Worm (Caenorhabditis elegans): ENCODE measurements around the gene eif-2A.
A peak's percentile ranks its signal among the peaks of the same experiment; 100 is the strongest.

eif-2A gene

ce11 chrII:10389038-10389437, 27.6 kb upstream of the eif-2A start (continued):
- TF ChIP-seq rec-8 (tag; optimal IDR thresholded peaks at IDR 0.05) = no peak
- TF ChIP-seq Y53F4B.3 (GFP tag; IDR thresholded peaks at IDR 0.05) = no peak
- peak; percentile 42 for TF ChIP-seq lin-54 (GFP tag; optimal IDR thresholded peaks at IDR 0.05)
- no peak for TF ChIP-seq bed-1 (GFP tag; IDR thresholded peaks at IDR 0.05)
- TF ChIP-seq nhr-90 (tag; optimal IDR thresholded peaks at IDR 0.05) = no peak
- TF ChIP-seq ztf-22 (GFP tag; optimal IDR thresholded peaks at IDR 0.05) = peak; percentile 88
- TF ChIP-seq ztf-6 (GFP tag; IDR thresholded peaks at IDR 0.05) = no peak
- TF ChIP-seq dox-1 (GFP tag; IDR thresholded peaks at IDR 0.05) = peak; percentile 48; the same call in 1 of the 2 replicates
- peak; percentile 65 for TF ChIP-seq die-1 (tag; optimal IDR thresholded peaks at IDR 0.05)
- TF ChIP-seq ekl-4 (GFP tag; IDR thresholded peaks at IDR 0.05) = peak; percentile 52
- no peak for TF ChIP-seq rpc-1 (optimal IDR thresholded peaks at IDR 0.05)
- no peak for TF ChIP-seq rpc-1 (tag; optimal IDR thresholded peaks at IDR 0.05)
- TF ChIP-seq him-1 (tag; optimal IDR thresholded peaks at IDR 0.05) = no peak
- no peak for TF ChIP-seq T07F8.4 (tag; optimal IDR thresholded peaks at IDR 0.05)
- no peak for TF ChIP-seq Y95B8A.8 (GFP tag; IDR thresholded peaks at IDR 0.05)
- no peak for TF ChIP-seq madf-3 (GFP tag; IDR thresholded peaks at IDR 0.05)
- peak; percentile 64; the same call in 1 of the 2 replicates for TF ChIP-seq lin-26 (GFP tag; IDR thresholded peaks at IDR 0.05)
- no peak for TF ChIP-seq F39B2.1 (GFP tag; IDR thresholded peaks at IDR 0.05)
- TF ChIP-seq ceh-79 (tag; optimal IDR thresholded peaks at IDR 0.05) = no peak
- TF ChIP-seq athp-1 (tag; optimal IDR thresholded peaks at IDR 0.05) = no peak
- peak; percentile 51; the same call in 1 of the 2 replicates for TF ChIP-seq hmg-1.2 (GFP tag; IDR thresholded peaks at IDR 0.05)
- TF ChIP-seq D2030.7 (GFP tag; IDR thresholded peaks at IDR 0.05) = no peak
- TF ChIP-seq atf-7 (tag; optimal IDR thresholded peaks at IDR 0.05) = peak; percentile 50
- TF ChIP-seq F57C9.4 (tag; optimal IDR thresholded peaks at IDR 0.05) = no peak
- no peak for TF ChIP-seq F57A8.1 (GFP tag; optimal IDR thresholded peaks at IDR 0.05)
- TF ChIP-seq lag-1 (GFP tag; IDR thresholded peaks at IDR 0.05) = no peak
- peak; percentile 25 for TF ChIP-seq unc-62 (GFP tag; optimal IDR thresholded peaks at IDR 0.05)
- TF ChIP-seq tlf-1 (GFP tag; optimal IDR thresholded peaks at IDR 0.05) = peak; percentile 8
- no peak for TF ChIP-seq F55B11.4 (tag; optimal IDR thresholded peaks at IDR 0.05; ENCODE audit: borderline replicate concordance, insufficient read depth)
- peak; percentile 89 for TF ChIP-seq ztf-26 (tag; optimal IDR thresholded peaks at IDR 0.05)
- 0 out of 2 replicates have a peak, but pooled peaks have one; percentile 6 for TF ChIP-seq rcor-1 (GFP tag; IDR thresholded peaks at IDR 0.05)
- no peak for TF ChIP-seq Y79H2A.3 (GFP tag; conservative IDR thresholded peaks at IDR 0.05)
- TF ChIP-seq pbrm-1 (GFP tag; IDR thresholded peaks at IDR 0.05) = peak; percentile 59; the same call in 1 of the 2 replicates
- TF ChIP-seq snpc-4 (GFP tag; optimal IDR thresholded peaks at IDR 0.05) = no peak
- peak in 3 of 4 experiments; percentile 27 to 57 (median 32) for TF ChIP-seq snpc-4 (tag; optimal IDR thresholded peaks at IDR 0.05)
- TF ChIP-seq snpc-3.4 (tag; optimal IDR thresholded peaks at IDR 0.05) = no peak
- no peak for TF ChIP-seq F49E8.2 (tag; optimal IDR thresholded peaks at IDR 0.05; ENCODE audit: insufficient read depth)
- TF ChIP-seq sdz-38 (tag; optimal IDR thresholded peaks at IDR 0.05) = no peak
- TF ChIP-seq zim-3 (tag; optimal IDR thresholded peaks at IDR 0.05) = no peak

ce11 chrII:10389776-10390175, 26.8 kb upstream of the eif-2A start:
- TF ChIP-seq ceh-27 (GFP tag; optimal IDR thresholded peaks at IDR 0.05) (peak; percentile 48), somi-1 (GFP tag; optimal IDR thresholded peaks at IDR 0.05) (peak; percentile 47), nhr-179 (tag; optimal IDR thresholded peaks at IDR 0.05) (no peak), lag-1 (GFP tag; IDR thresholded peaks at IDR 0.05) (no peak), ets-4 (GFP tag; optimal IDR thresholded peaks at IDR 0.05) (peak; percentile 57), cebp-1 (GFP tag; IDR thresholded peaks at IDR 0.05) (no peak), cebp-1 (tag; optimal IDR thresholded peaks at IDR 0.05) (peak; percentile 52), F57C9.4 (tag; optimal IDR thresholded peaks at IDR 0.05) (no peak), nfya-1 (tag; optimal IDR thresholded peaks at IDR 0.05; ENCODE audit: borderline replicate concordance, insufficient read depth) (no peak), ama-1 (optimal IDR thresholded peaks at IDR 0.05) (peak; percentile 23), ama-1 (GFP tag; optimal IDR thresholded peaks at IDR 0.05) (no peak), tbp1 (GFP tag; optimal IDR thresholded peaks at IDR 0.05) (peak; percentile 35), cebp-2 (GFP tag; IDR thresholded peaks at IDR 0.05) (0 out of 2 replicates have a peak, but pooled peaks have one; percentile 81), let-607 (tag; optimal IDR thresholded peaks at IDR 0.05) (peak; percentile 66 to 71)
